ENCODE assay signal across 2 worm cellular contexts in the genomic region with DNA sequence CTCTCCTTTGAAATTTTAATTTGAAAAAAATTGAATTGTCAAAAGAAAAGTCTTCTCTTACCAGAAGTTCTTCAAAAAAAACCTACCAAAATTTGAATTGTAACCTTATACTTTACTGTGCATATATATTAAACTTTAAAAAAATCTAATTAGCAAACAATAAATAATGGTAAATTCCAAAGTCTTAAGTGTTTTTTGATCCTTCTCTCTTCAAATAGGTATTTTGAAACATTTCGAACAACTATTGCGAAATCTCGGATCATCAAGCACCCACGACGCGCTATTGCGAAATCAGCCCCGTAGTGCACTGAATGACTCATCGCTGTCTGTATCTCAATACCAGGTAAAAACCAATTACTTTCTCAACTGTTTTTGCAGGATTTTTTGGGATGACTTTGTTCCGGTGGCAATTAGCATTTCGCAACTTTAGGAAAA.
A peak's percentile ranks its signal among the peaks of the same experiment; 100 is the strongest.
TF ChIP-seq lines count a peak whose summit lies in the region.

No protein-coding gene starts in this region.

TF ChIP-seq in whole organism, L2 larva, 48 proteins besides CTCF, POLR2A, EP300 and RAD21 (continued from another document):
- no peak for TF ChIP-seq R02D3.7 (tag; optimal IDR thresholded peaks at IDR 0.05; lab: Kevin White, UChicago)
- TF ChIP-seq mbf-1 (tag; optimal IDR thresholded peaks at IDR 0.05; lab: Kevin White, UChicago): no peak
- TF ChIP-seq nhr-129 (tag; optimal IDR thresholded peaks at IDR 0.05; lab: Kevin White, UChicago): peak; percentile 86
- no peak for TF ChIP-seq nhr-6 (tag; optimal IDR thresholded peaks at IDR 0.05; lab: Kevin White, UChicago)
- TF ChIP-seq crh-2 (tag; optimal IDR thresholded peaks at IDR 0.05; lab: Kevin White, UChicago): peak; percentile 43
- TF ChIP-seq elt-1 (tag; optimal IDR thresholded peaks at IDR 0.05; lab: Kevin White, UChicago): no peak
- peak; percentile 31 for TF ChIP-seq sma-3 (GFP tag; optimal IDR thresholded peaks at IDR 0.05; lab: Kevin White, UChicago)
- no peak for TF ChIP-seq peb-1 (tag; optimal IDR thresholded peaks at IDR 0.05; lab: Kevin White, UChicago)
- no peak for TF ChIP-seq aly-2 (tag; optimal IDR thresholded peaks at IDR 0.05; lab: Kevin White, UChicago)
- no peak for TF ChIP-seq nhr-25 (tag; optimal IDR thresholded peaks at IDR 0.05; lab: Kevin White, UChicago)
- no peak for TF ChIP-seq nhr-23 (tag; optimal IDR thresholded peaks at IDR 0.05; lab: Kevin White, UChicago)
- TF ChIP-seq dmd-4 (tag; optimal IDR thresholded peaks at IDR 0.05; lab: Kevin White, UChicago): no peak
- peak; percentile 99 for TF ChIP-seq ama-1 (optimal IDR thresholded peaks at IDR 0.05; lab: Kevin White, UChicago)
- no peak for TF ChIP-seq unc-39 (tag; optimal IDR thresholded peaks at IDR 0.05; lab: Kevin White, UChicago)
- peak; percentile 32 for TF ChIP-seq lin-39 (tag; optimal IDR thresholded peaks at IDR 0.05; lab: Kevin White, UChicago)
- peak; percentile 57 for TF ChIP-seq sma-9 (GFP tag; optimal IDR thresholded peaks at IDR 0.05; lab: Kevin White, UChicago)
- TF ChIP-seq sma-9 (tag; optimal IDR thresholded peaks at IDR 0.05; lab: Kevin White, UChicago): no peak
- no peak for TF ChIP-seq alr-1 (tag; optimal IDR thresholded peaks at IDR 0.05; lab: Kevin White, UChicago)
- peak; percentile 87 for TF ChIP-seq lin-11 (tag; optimal IDR thresholded peaks at IDR 0.05; lab: Kevin White, UChicago)
- TF ChIP-seq C34F6.9 (tag; optimal IDR thresholded peaks at IDR 0.05; lab: Kevin White, UChicago): peak; percentile 70
- peak; percentile 39 for TF ChIP-seq sem-4 (tag; optimal IDR thresholded peaks at IDR 0.05; lab: Kevin White, UChicago)
- no peak for TF ChIP-seq lin-13 (GFP tag; optimal IDR thresholded peaks at IDR 0.05; lab: Kevin White, UChicago)
- no peak for TF ChIP-seq mab-5 (tag; optimal IDR thresholded peaks at IDR 0.05; lab: Kevin White, UChicago)
- peak; percentile 70 for TF ChIP-seq ceh-16 (tag; optimal IDR thresholded peaks at IDR 0.05; lab: Kevin White, UChicago)
- TF ChIP-seq unc-55 (GFP tag; optimal IDR thresholded peaks at IDR 0.05; lab: Kevin White, UChicago): peak; percentile 92
- TF ChIP-seq mdl-1 (tag; optimal IDR thresholded peaks at IDR 0.05; lab: Kevin White, UChicago): no peak
- TF ChIP-seq nhr-11 (tag; optimal IDR thresholded peaks at IDR 0.05; lab: Kevin White, UChicago): peak; percentile 90

TF ChIP-seq in whole organism, L4 larva, 104 proteins besides CTCF, POLR2A, EP300 and RAD21 (continued from another document):
- TF ChIP-seq pha-4 (GFP tag; IDR thresholded peaks at IDR 0.05; lab: Robert Waterston, UW) (peak; percentile 70), pha-4 (tag; optimal IDR thresholded peaks at IDR 0.05; lab: Kevin White, UChicago) (peak; percentile 96), mxl-3 (GFP tag; optimal IDR thresholded peaks at IDR 0.05; lab: Kevin White, UChicago) (peak; percentile 67), zfp-2 (tag; optimal IDR thresholded peaks at IDR 0.05; lab: Kevin White, UChicago) (no peak), gei-8 (GFP tag; optimal IDR thresholded peaks at IDR 0.05; lab: Kevin White, UChicago) (no peak), ces-1 (GFP tag; optimal IDR thresholded peaks at IDR 0.05; lab: Kevin White, UChicago) (no peak), vab-7 (GFP tag; IDR thresholded peaks at IDR 0.05; lab: Robert Waterston, UW) (peak; percentile 61; the same call in 1 of the 2 replicates), duxl-1 (tag; optimal IDR thresholded peaks at IDR 0.05; lab: Kevin White, UChicago; ENCODE audit: poor library complexity) (peak; percentile 59), mdt-29 (GFP tag; IDR thresholded peaks at IDR 0.05; lab: Robert Waterston, UW) (peak; percentile 81), F37D6.2 (tag; optimal IDR thresholded peaks at IDR 0.05; lab: Kevin White, UChicago) (no peak), nhr-111 (GFP tag; optimal IDR thresholded peaks at IDR 0.05; lab: Kevin White, UChicago) (peak; percentile 77), ceh-32 (tag; optimal IDR thresholded peaks at IDR 0.05; lab: Kevin White, UChicago; ENCODE audit: poor library complexity) (no peak), ceh-20 (GFP tag; IDR thresholded peaks at IDR 0.05; lab: Robert Waterston, UW) (peak; percentile 70; the same call in 1 of the 2 replicates), unc-130 (GFP tag; optimal IDR thresholded peaks at IDR 0.05; lab: Kevin White, UChicago) (no peak), nhr-28 (tag; optimal IDR thresholded peaks at IDR 0.05; lab: Kevin White, UChicago) (peak; percentile 49), zip-2 (tag; optimal IDR thresholded peaks at IDR 0.05; lab: Kevin White, UChicago) (peak; percentile 80), spr-1 (tag; optimal IDR thresholded peaks at IDR 0.05; lab: Kevin White, UChicago) (no peak), spr-3 (GFP tag; optimal IDR thresholded peaks at IDR 0.05; lab: Kevin White, UChicago) (no peak), lim-7 (GFP tag; IDR thresholded peaks at IDR 0.05; lab: Robert Waterston, UW) (peak; percentile 95), mdl-1 (tag; optimal IDR thresholded peaks at IDR 0.05; lab: Kevin White, UChicago) (peak in 1 of 2 experiments; percentile 11), nhr-6 (tag; optimal IDR thresholded peaks at IDR 0.05; lab: Kevin White, UChicago) (peak; percentile 51), dmd-6 (GFP tag; IDR thresholded peaks at IDR 0.05; lab: Robert Waterston, UW) (peak; percentile 45), skn-1 (tag; optimal IDR thresholded peaks at IDR 0.05; lab: Kevin White, UChicago) (no peak), dmd-8 (GFP tag; IDR thresholded peaks at IDR 0.05; lab: Robert Waterston, UW) (no peak), attf-4 (tag; optimal IDR thresholded peaks at IDR 0.05; lab: Kevin White, UChicago) (peak; percentile 11), php-3 (GFP tag; IDR thresholded peaks at IDR 0.05; lab: Robert Waterston, UW) (peak; percentile 76), dve-1 (tag; optimal IDR thresholded peaks at IDR 0.05; lab: Kevin White, UChicago; ENCODE audit: insufficient read depth) (peak; percentile 71), pqm-1 (tag; optimal IDR thresholded peaks at IDR 0.05; lab: Kevin White, UChicago) (no peak), aly-2 (tag; optimal IDR thresholded peaks at IDR 0.05; lab: Kevin White, UChicago) (no peak), lin-1 (GFP tag; IDR thresholded peaks at IDR 0.05; lab: Robert Waterston, UW) (peak; percentile 86), F10B5.3 (tag; optimal IDR thresholded peaks at IDR 0.05; lab: Kevin White, UChicago) (no peak), nhr-76 (tag; optimal IDR thresholded peaks at IDR 0.05; lab: Kevin White, UChicago) (no peak), lin-38 (GFP tag; IDR thresholded peaks at IDR 0.05; lab: Robert Waterston, UW) (peak; percentile 42), ama-1 (optimal IDR thresholded peaks at IDR 0.05; lab: Kevin White, UChicago) (peak; percentile 99), nhr-41 (GFP tag; IDR thresholded peaks at IDR 0.05; lab: Robert Waterston, UW) (peak; percentile 76), lin-13 (GFP tag; optimal IDR thresholded peaks at IDR 0.05; lab: Kevin White, UChicago) (peak; percentile 90), madf-5 (GFP tag; IDR thresholded peaks at IDR 0.05; lab: Robert Waterston, UW) (peak; percentile 71 to 88), nhr-25 (tag; optimal IDR thresholded peaks at IDR 0.05; lab: Kevin White, UChicago; ENCODE audit: borderline replicate concordance, insufficient read depth) (no peak), F49E8.2 (tag; optimal IDR thresholded peaks at IDR 0.05; lab: Kevin White, UChicago; ENCODE audit: borderline replicate concordance) (no peak), rbr-2 (tag; optimal IDR thresholded peaks at IDR 0.05; lab: Kevin White, UChicago) (no peak), daf-12 (tag; optimal IDR thresholded peaks at IDR 0.05; lab: Kevin White, UChicago) (no peak), Y105C5A.15 (GFP tag; IDR thresholded peaks at IDR 0.05; lab: Robert Waterston, UW) (no peak), nhr-10 (tag; optimal IDR thresholded peaks at IDR 0.05; lab: Kevin White, UChicago) (peak; percentile 94), nhr-77 (tag; optimal IDR thresholded peaks at IDR 0.05; lab: Kevin White, UChicago) (peak; percentile 94), ceh-28 (tag; optimal IDR thresholded peaks at IDR 0.05; lab: Kevin White, UChicago) (no peak), hlh-30 (tag; optimal IDR thresholded peaks at IDR 0.05; lab: Kevin White, UChicago; ENCODE audit: insufficient read depth) (peak; percentile 39), zip-11 (GFP tag; IDR thresholded peaks at IDR 0.05; lab: Robert Waterston, UW) (peak; percentile 44; the same call in 1 of the 2 replicates), snpc-4 (tag; optimal IDR thresholded peaks at IDR 0.05; lab: Kevin White, UChicago) (no peak), set-16 (GFP tag; IDR thresholded peaks at IDR 0.05; lab: Robert Waterston, UW) (no peak), mes-2 (tag; optimal IDR thresholded peaks at IDR 0.05; lab: Kevin White, UChicago; ENCODE audit: poor library complexity, severe bottlenecking) (peak; percentile 80), T26A8.4 (GFP tag; IDR thresholded peaks at IDR 0.05; lab: Robert Waterston, UW) (peak; percentile 78), lin-15B (tag; optimal IDR thresholded peaks at IDR 0.05; lab: Kevin White, UChicago) (no peak), mxl-2 (GFP tag; conservative IDR thresholded peaks at IDR 0.05; lab: Robert Waterston, UW) (peak; percentile 65; the same call in 1 of the 2 replicates), nhr-237 (tag; optimal IDR thresholded peaks at IDR 0.05; lab: Kevin White, UChicago) (no peak), lin-29 (GFP tag; IDR thresholded peaks at IDR 0.05; lab: Robert Waterston, UW) (peak; percentile 44), nhr-48 (tag; optimal IDR thresholded peaks at IDR 0.05; lab: Kevin White, UChicago) (peak; percentile 8), F26F4.8 (GFP tag; conservative IDR thresholded peaks at IDR 0.05; lab: Robert Waterston, UW) (no peak), Y75B8A.6 (GFP tag; IDR thresholded peaks at IDR 0.05; lab: Robert Waterston, UW) (no peak; the same call in 1 of the 2 replicates), ztf-11 (tag; optimal IDR thresholded peaks at IDR 0.05; lab: Kevin White, UChicago) (no peak), ZK337.2 (GFP tag; IDR thresholded peaks at IDR 0.05; lab: Robert Waterston, UW) (peak; percentile 71), D1046.2 (GFP tag; IDR thresholded peaks at IDR 0.05; lab: Robert Waterston, UW) (peak; percentile 73; the same call in 1 of the 2 replicates), daf-8 (GFP tag; IDR thresholded peaks at IDR 0.05; lab: Robert Waterston, UW) (no peak), egl-43 (GFP tag; IDR thresholded peaks at IDR 0.05; lab: Robert Waterston, UW) (peak; percentile 80), cey-2 (tag; optimal IDR thresholded peaks at IDR 0.05; lab: Kevin White, UChicago; ENCODE audit: borderline replicate concordance, insufficient read depth) (no peak), fos-1 (tag; optimal IDR thresholded peaks at IDR 0.05; lab: Kevin White, UChicago) (no peak), nhr-102 (tag; optimal IDR thresholded peaks at IDR 0.05; lab: Kevin White, UChicago) (peak; percentile 34), unc-39 (tag; optimal IDR thresholded peaks at IDR 0.05; lab: Kevin White, UChicago) (no peak), ctbp-1 (GFP tag; IDR thresholded peaks at IDR 0.05; lab: Robert Waterston, UW) (peak; percentile 56; the same call in 1 of the 2 replicates), F44E2.7 (GFP tag; IDR thresholded peaks at IDR 0.05; lab: Robert Waterston, UW) (peak; percentile 80; the same call in 1 of the 2 replicates), arid-1 (GFP tag; conservative IDR thresholded peaks at IDR 0.05; lab: Robert Waterston, UW) (peak; percentile 84), saeg-2 (GFP tag; IDR thresholded peaks at IDR 0.05; lab: Robert Waterston, UW) (peak; percentile 58; the same call in 1 of the 2 replicates), lir-3 (tag; optimal IDR thresholded peaks at IDR 0.05; lab: Kevin White, UChicago) (no peak), ceh-62 (tag; optimal IDR thresholded peaks at IDR 0.05; lab: Kevin White, UChicago) (peak; percentile 19), nhr-11 (tag; optimal IDR thresholded peaks at IDR 0.05; lab: Kevin White, UChicago) (peak; percentile 67), egl-27 (tag; optimal IDR thresholded peaks at IDR 0.05; lab: Kevin White, UChicago) (no peak), zfp-3 (GFP tag; conservative IDR thresholded peaks at IDR 0.05; lab: Robert Waterston, UW) (peak; percentile 93), ceh-82 (tag; optimal IDR thresholded peaks at IDR 0.05; lab: Kevin White, UChicago) (no peak), tra-1 (GFP tag; IDR thresholded peaks at IDR 0.05; lab: Robert Waterston, UW) (0 out of 2 replicates have a peak, but pooled peaks have one; percentile 61), lsy-2 (tag; optimal IDR thresholded peaks at IDR 0.05; lab: Kevin White, UChicago) (peak; percentile 66 to 83), tag-97 (GFP tag; IDR thresholded peaks at IDR 0.05; lab: Robert Waterston, UW) (0 out of 2 replicates have a peak, but pooled peaks have one; percentile 67), ztf-7 (tag; optimal IDR thresholded peaks at IDR 0.05; lab: Kevin White, UChicago) (peak; percentile 55), lin-39 (tag; optimal IDR thresholded peaks at IDR 0.05; lab: Kevin White, UChicago) (no peak), ceh-44 (GFP tag; IDR thresholded peaks at IDR 0.05; lab: Robert Waterston, UW) (peak; percentile 33; the same call in 1 of the 2 replicates), zag-1 (tag; optimal IDR thresholded peaks at IDR 0.05; lab: Kevin White, UChicago) (no peak), T20F7.1 (GFP tag; optimal IDR thresholded peaks at IDR 0.05; lab: Kevin White, UChicago) (no peak)
